Worm (Caenorhabditis elegans): Measurements from ENCODE around the gene scyl-1.

- TF ChIP-seq unc-39 (tag; optimal IDR thresholded peaks at IDR 0.05) (no peak), lim-7 (GFP tag; IDR thresholded peaks at IDR 0.05) (peak; percentile 44; the same call in 1 of the 2 replicates), nhr-25 (tag; optimal IDR thresholded peaks at IDR 0.05; ENCODE audit: borderline replicate concordance, insufficient read depth) (peak; percentile 47), dve-1 (tag; optimal IDR thresholded peaks at IDR 0.05; ENCODE audit: insufficient read depth) (peak; percentile 45), skn-1 (tag; optimal IDR thresholded peaks at IDR 0.05) (no peak), Y105C5A.15 (GFP tag; IDR thresholded peaks at IDR 0.05) (0 out of 2 replicates have a peak, but pooled peaks have one; percentile 47), ZK546.5 (tag; optimal IDR thresholded peaks at IDR 0.05) (no peak), fkh-10 (GFP tag; optimal IDR thresholded peaks at IDR 0.05) (no peak), ztf-11 (tag; optimal IDR thresholded peaks at IDR 0.05) (no peak), ces-1 (GFP tag; optimal IDR thresholded peaks at IDR 0.05) (no peak), D1046.2 (GFP tag; IDR thresholded peaks at IDR 0.05) (0 out of 2 replicates have a peak, but pooled peaks have one; percentile 7), lsy-2 (tag; optimal IDR thresholded peaks at IDR 0.05) (peak; percentile 37 to 72)
Observed at ce11 chrV:13085917-13086552, 44.5 kb upstream of the scyl-1 start.

Measured in whole organism, L4 larva.